Worm (Caenorhabditis elegans): ENCODE results near the gene eif-3.B.

ce11 chrII:14813106-14813505, 17.9 kb downstream of the eif-3.B start:
- TF ChIP-seq lsy-12 (tag; optimal IDR thresholded peaks at IDR 0.05) (no peak), unc-39 (tag; optimal IDR thresholded peaks at IDR 0.05) (no peak), ama-1 (optimal IDR thresholded peaks at IDR 0.05) (no peak), nhr-237 (tag; optimal IDR thresholded peaks at IDR 0.05) (no peak), nfya-1 (tag; optimal IDR thresholded peaks at IDR 0.05; ENCODE audit: insufficient read depth) (no peak), ceh-82 (tag; optimal IDR thresholded peaks at IDR 0.05) (no peak), unc-62 (GFP tag; optimal IDR thresholded peaks at IDR 0.05) (no peak)
